Fruit fly (Drosophila melanogaster) whole organism, embryonic: Measurements from ENCODE around the gene SPH93.

ENCODE experiments used
- Aef1 ChIP-seq: fragments of 200-800 bp; sonication (Bioruptor generic); IDR thresholded peaks from 3 replicates; pipeline ENCODE4 v1.3.6; 2022; ENCODE audit warnings: missing biosample characterization, missing genetic modification characterization
- Asciz ChIP-seq: fragments of 200-800 bp; sonication (Bioruptor generic); optimal IDR thresholded peaks from 2 replicates; lab custom pipeline; 2017; ENCODE audit warnings: missing biosample characterization, mild to moderate bottlenecking, missing genetic modification characterization, missing genetic modification reagents
- B-H1 ChIP-seq: fragments of 200-800 bp; sonication (Bioruptor generic); IDR thresholded peaks from 3 replicates; pipeline ENCODE4 v1.3.6; 2022; ENCODE audit warnings: missing biosample characterization, missing genetic modification characterization
- Bdp1 ChIP-seq: fragments of 200-800 bp; sonication (Bioruptor generic); optimal IDR thresholded peaks from 3 replicates; lab custom pipeline; 2016; ENCODE audit warnings: missing biosample characterization, missing genetic modification characterization
- C15 ChIP-seq: fragments of 200-800 bp; sonication (Bioruptor generic); IDR thresholded peaks from 3 replicates; pipeline ENCODE4 v1.3.6; 2022; ENCODE audit warnings: missing biosample characterization, missing genetic modification characterization
- CG10321 ChIP-seq: fragments of 200-800 bp; sonication (Bioruptor generic); IDR thresholded peaks from 2 replicates; pipeline ENCODE4 v1.3.6; 2022; ENCODE audit warnings: missing biosample characterization, missing genetic modification characterization
- CG11696 ChIP-seq: fragments of 200-800 bp; sonication (Bioruptor generic); IDR thresholded peaks from 2 replicates; pipeline ENCODE4 v1.3.6; 2022; ENCODE audit warnings: missing biosample characterization, missing genetic modification characterization
- CG12104 ChIP-seq: fragments of 200-800 bp; sonication (Bioruptor generic); optimal IDR thresholded peaks from 3 replicates; lab custom pipeline; 2016; ENCODE audit warnings: missing biosample characterization, missing genetic modification characterization
- CG13424 ChIP-seq: fragments of 200-800 bp; sonication (Bioruptor generic); optimal IDR thresholded peaks from 2 replicates; lab custom pipeline; 2019; ENCODE audit warnings: missing biosample characterization, mild to moderate bottlenecking, missing genetic modification characterization, moderate library complexity
- CG14860 ChIP-seq: fragments of 200-800 bp; sonication (Bioruptor generic); IDR thresholded peaks from 3 replicates; pipeline ENCODE4 v1.3.6; 2022; ENCODE audit warnings: missing biosample characterization, missing genetic modification characterization; ENCODE audit not compliant: partially characterized antibody
- CG1529 ChIP-seq: fragments of 200-800 bp; sonication (Bioruptor generic); optimal IDR thresholded peaks from 3 replicates; lab custom pipeline; 2018; ENCODE audit warnings: missing biosample characterization, missing genetic modification characterization
- CG16779 ChIP-seq: fragments of 200-800 bp; sonication (Bioruptor generic); IDR thresholded peaks from 2 replicates; pipeline ENCODE4 v1.3.6; 2022; ENCODE audit warnings: missing biosample characterization, missing genetic modification characterization
- CG17359 ChIP-seq: fragments of 200-800 bp; sonication (Bioruptor generic); optimal IDR thresholded peaks from 3 replicates; lab custom pipeline; 2018; ENCODE audit warnings: missing biosample characterization, mild to moderate bottlenecking, missing genetic modification characterization, moderate library complexity
- CG30020 ChIP-seq: fragments of 200-800 bp; optimal IDR thresholded peaks from 2 replicates; lab custom pipeline; 2019; ENCODE audit warnings: missing biosample characterization, mild to moderate bottlenecking, missing genetic modification characterization, moderate library complexity
- CG31365 ChIP-seq: fragments of 200-800 bp; sonication (Bioruptor generic); optimal IDR thresholded peaks from 2 replicates; lab custom pipeline; 2018; ENCODE audit warnings: missing biosample characterization, mild to moderate bottlenecking, missing genetic modification characterization
- CG34224 ChIP-seq: fragments of 200-800 bp; sonication (Bioruptor generic); IDR thresholded peaks from 3 replicates; pipeline ENCODE4 v1.3.6; 2022; ENCODE audit warnings: missing biosample characterization, missing genetic modification characterization; ENCODE audit not compliant: partially characterized antibody
- CG6689 ChIP-seq: fragments of 200-800 bp; sonication (Bioruptor generic); IDR thresholded peaks from 2 replicates; pipeline ENCODE4 v1.3.6; 2022; ENCODE audit warnings: missing biosample characterization, missing genetic modification characterization
- CG6791 ChIP-seq: fragments of 200-800 bp; sonication (Bioruptor generic); IDR thresholded peaks from 3 replicates; pipeline ENCODE4 v1.3.6; 2022; ENCODE audit warnings: missing biosample characterization, missing genetic modification characterization; ENCODE audit not compliant: partially characterized antibody
- CG6813 ChIP-seq: fragments of 200-800 bp; sonication (Bioruptor generic); optimal IDR thresholded peaks from 2 replicates; lab custom pipeline; 2017; ENCODE audit warnings: missing biosample characterization, missing genetic modification characterization, mild to moderate bottlenecking, moderate library complexity, missing genetic modification reagents
- CG7928 ChIP-seq: fragments of 200-800 bp; sonication (Bioruptor generic); optimal IDR thresholded peaks from 2 replicates; lab custom pipeline; 2017; ENCODE audit warnings: missing biosample characterization, mild to moderate bottlenecking, missing genetic modification characterization
- CG8359 ChIP-seq: fragments of 200-800 bp; sonication (Bioruptor generic); optimal IDR thresholded peaks from 2 replicates; lab custom pipeline; 2017; ENCODE audit warnings: missing biosample characterization, mild to moderate bottlenecking, missing genetic modification characterization, borderline replicate concordance
- CG9797 ChIP-seq: fragments of 200-800 bp; sonication (Bioruptor generic); optimal IDR thresholded peaks from 3 replicates; lab custom pipeline; 2018; ENCODE audit warnings: missing biosample characterization, mild to moderate bottlenecking, missing genetic modification characterization
- CG9876 ChIP-seq: fragments of 200-800 bp; sonication (Bioruptor generic); optimal IDR thresholded peaks from 2 replicates; lab custom pipeline; 2016; ENCODE audit warnings: missing biosample characterization, missing genetic modification characterization
- CTCF ChIP-seq: fragments of 200-800 bp; sonication (Bioruptor generic); optimal IDR thresholded peaks from 2 replicates; lab custom pipeline; 2017; ENCODE audit warnings: missing biosample characterization, mild to moderate bottlenecking, missing genetic modification characterization, moderate library complexity
- D19B ChIP-seq: fragments of 200-800 bp; sonication (Bioruptor generic); optimal IDR thresholded peaks from 2 replicates; lab custom pipeline; 2017; ENCODE audit warnings: missing biosample characterization, mild to moderate bottlenecking, missing genetic modification characterization
- Fer2 ChIP-seq: fragments of 200-800 bp; sonication (Bioruptor generic); optimal IDR thresholded peaks from 2 replicates; lab custom pipeline; 2018; ENCODE audit warnings: missing biosample characterization, mild to moderate bottlenecking, missing genetic modification characterization, moderate library complexity
- HLHmδ ChIP-seq: fragments of 200-800 bp; sonication (Bioruptor generic); optimal IDR thresholded peaks from 2 replicates; lab custom pipeline; 2018; ENCODE audit warnings: missing biosample characterization, mild to moderate bottlenecking, missing genetic modification characterization, moderate library complexity
- Hand ChIP-seq: fragments of 200-800 bp; sonication (Bioruptor generic); optimal IDR thresholded peaks from 2 replicates; lab custom pipeline; 2017; ENCODE audit warnings: mild to moderate bottlenecking, missing biosample characterization, missing genetic modification reagents, missing genetic modification characterization
- Hmx ChIP-seq: fragments of 200-800 bp; sonication (Bioruptor generic); optimal IDR thresholded peaks from 2 replicates; lab custom pipeline; 2016; ENCODE audit warnings: missing biosample characterization, missing genetic modification characterization
- MTF-1 ChIP-seq: fragments of 200-800 bp; sonication (Bioruptor generic); optimal IDR thresholded peaks from 2 replicates; lab custom pipeline; 2018; ENCODE audit warnings: missing biosample characterization, mild to moderate bottlenecking, missing genetic modification characterization, borderline replicate concordance
- Mad ChIP-seq: fragments of 200-800 bp; sonication (Bioruptor generic); optimal IDR thresholded peaks from 2 replicates; lab custom pipeline; 2016; ENCODE audit warnings: missing biosample characterization, missing genetic modification characterization
- Max ChIP-seq: fragments of 200-800 bp; sonication (Bioruptor generic); optimal IDR thresholded peaks from 2 replicates; lab custom pipeline; 2016; ENCODE audit warnings: missing biosample characterization, mild to moderate bottlenecking, missing genetic modification characterization
- Nf-YC ChIP-seq: fragments of 200-800 bp; optimal IDR thresholded peaks from 3 replicates; lab custom pipeline; 2019; ENCODE audit warnings: missing biosample characterization, mild to moderate bottlenecking, missing genetic modification characterization, moderate library complexity
- Oli ChIP-seq: fragments of 200-800 bp; sonication (Bioruptor generic); optimal IDR thresholded peaks from 2 replicates; lab custom pipeline; 2018; ENCODE audit warnings: missing biosample characterization, mild to moderate bottlenecking, missing genetic modification characterization, moderate library complexity
- Sin3A ChIP-seq: fragments of >200 bp; optimal IDR thresholded peaks from 2 replicates; lab custom pipeline; 2018
- Xrp1 ChIP-seq: fragments of 200-800 bp; sonication (Bioruptor generic); IDR thresholded peaks from 2 replicates; pipeline ENCODE4 v1.3.6; 2022; ENCODE audit warnings: missing biosample characterization, missing genetic modification characterization
- YL-1 ChIP-seq: fragments of 200-800 bp; sonication (Bioruptor generic); optimal IDR thresholded peaks from 3 replicates; lab custom pipeline; 2017; ENCODE audit warnings: missing biosample characterization, mild to moderate bottlenecking, missing genetic modification characterization
- ac ChIP-seq: fragments of 200-800 bp; sonication (Bioruptor generic); optimal IDR thresholded peaks from 3 replicates; lab custom pipeline; 2017; ENCODE audit warnings: missing biosample characterization, mild to moderate bottlenecking, missing genetic modification characterization
- chm ChIP-seq: fragments of 200-800 bp; sonication (Bioruptor generic); IDR thresholded peaks from 2 replicates; pipeline ENCODE4 v1.3.6; 2022; ENCODE audit warnings: missing biosample characterization, missing genetic modification characterization
- danr ChIP-seq: fragments of 200-800 bp; sonication (Bioruptor generic); IDR thresholded peaks from 2 replicates; pipeline ENCODE4 v1.3.6; 2022; ENCODE audit warnings: missing biosample characterization, missing genetic modification characterization
- dpn ChIP-seq, 2 experiments: fragments of 200-800 bp; sonication (Bioruptor generic); optimal IDR thresholded peaks; 3 replicates each; lab custom pipeline; 2016; ENCODE audit warnings: missing biosample characterization in 2 of 2, missing genetic modification characterization in 2 of 2
- fd102C ChIP-seq: fragments of 200-800 bp; sonication (Bioruptor generic); optimal IDR thresholded peaks from 2 replicates; lab custom pipeline; 2018; ENCODE audit warnings: missing biosample characterization, mild to moderate bottlenecking, missing genetic modification characterization, moderate library complexity
- fd96Cb ChIP-seq: fragments of 200-800 bp; sonication (Bioruptor generic); optimal IDR thresholded peaks from 2 replicates; lab custom pipeline; 2018; ENCODE audit warnings: missing biosample characterization, mild to moderate bottlenecking, missing genetic modification characterization, moderate library complexity
- lilli ChIP-seq: fragments of 200-800 bp; sonication (Bioruptor generic); optimal IDR thresholded peaks from 3 replicates; lab custom pipeline; 2016; ENCODE audit warnings: missing biosample characterization, missing genetic modification characterization
- lmd ChIP-seq: fragments of 200-800 bp; sonication (Bioruptor generic); IDR thresholded peaks from 2 replicates; pipeline ENCODE4 v1.3.6; 2022; ENCODE audit warnings: missing biosample characterization, missing genetic modification characterization
- mam ChIP-seq: fragments of 200-800 bp; sonication (Bioruptor generic); optimal IDR thresholded peaks from 3 replicates; lab custom pipeline; 2016; ENCODE audit warnings: missing biosample characterization, missing genetic modification characterization
- pb ChIP-seq: fragments of 200-800 bp; sonication (Bioruptor generic); optimal IDR thresholded peaks from 3 replicates; lab custom pipeline; 2016; ENCODE audit warnings: missing biosample characterization, missing genetic modification characterization
- ranshi ChIP-seq: fragments of 200-800 bp; sonication (Bioruptor generic); IDR thresholded peaks from 2 replicates; pipeline ENCODE4 v1.3.6; 2022; ENCODE audit warnings: missing biosample characterization, missing genetic modification characterization
- rib ChIP-seq: fragments of 200-800 bp; sonication (Bioruptor generic); IDR thresholded peaks from 2 replicates; pipeline ENCODE4 v1.3.6; 2022; ENCODE audit warnings: missing biosample characterization, missing genetic modification characterization
- sd ChIP-seq: fragments of 200-800 bp; sonication (Bioruptor generic); optimal IDR thresholded peaks from 3 replicates; lab custom pipeline; 2018; ENCODE audit warnings: missing biosample characterization, mild to moderate bottlenecking, missing genetic modification characterization, moderate library complexity
- vfl ChIP-seq: fragments of 200-800 bp; sonication (Bioruptor generic); optimal IDR thresholded peaks from 2 replicates; lab custom pipeline; 2016; ENCODE audit warnings: missing biosample characterization, missing genetic modification characterization

Gene SPH93

DNA sequence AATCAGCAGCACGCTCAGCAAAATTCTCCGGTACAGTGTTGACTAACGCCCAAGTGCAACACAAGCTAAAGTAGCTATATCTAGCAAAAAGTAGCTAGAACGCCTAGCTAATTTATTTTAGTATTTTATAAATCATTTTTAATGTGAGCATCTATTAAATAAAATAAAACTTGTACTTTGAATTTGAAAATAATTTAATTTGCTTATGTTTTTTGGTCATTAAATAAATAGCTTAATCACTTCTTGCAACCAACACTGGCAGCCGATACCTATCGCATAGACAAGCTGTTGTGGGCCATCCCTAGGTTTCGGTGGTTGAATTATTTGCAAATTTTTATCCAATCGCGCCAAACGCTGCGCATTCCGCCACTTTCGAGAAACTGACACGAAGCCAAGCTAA is 45.4 kb downstream of the SPH93 start, which contains the start of the genes Polr2J and CG15141 (continued):
- peak; percentile 79; the same call in 1 of the 2 replicates for TF ChIP-seq danr (GFP tag; lab: Robert Waterston, UW)
- no peak for TF ChIP-seq HLHmδ (GFP tag; lab: Kevin White, UChicago)
- TF ChIP-seq CG13424 (tag; lab: Kevin White, UChicago), result peak; percentile 89
- 0 out of 2 replicates have a peak, but pooled peaks have one; percentile 35 for TF ChIP-seq CG10321 (GFP tag; lab: Robert Waterston, UW)
- peak; percentile 80 for TF ChIP-seq rib
- peak; percentile 88 for TF ChIP-seq Max (GFP tag; lab: Kevin White, UChicago)
- TF ChIP-seq fd102C (GFP tag; lab: Kevin White, UChicago), result peak; percentile 18
- peak; percentile 81 for TF ChIP-seq fd96Cb
- no peak for TF ChIP-seq CG11696
- TF ChIP-seq CG8359 (GFP tag; lab: Kevin White, UChicago), result peak; percentile 57
- peak; percentile 71 for TF ChIP-seq D19B (GFP tag; lab: Kevin White, UChicago)
- peak; percentile 83 for TF ChIP-seq CG30020 (tag; lab: Kevin White, UChicago)
- TF ChIP-seq CG14860 (GFP tag; lab: Robert Waterston, UW), result peak; percentile 75
- no peak for TF ChIP-seq CTCF (GFP tag; lab: Kevin White, UChicago)
- peak; percentile 24 for TF ChIP-seq Hmx (GFP tag; lab: Kevin White, UChicago)
- peak; percentile 84 for TF ChIP-seq lmd (GFP tag; lab: Robert Waterston, UW)
- TF ChIP-seq mam (GFP tag; lab: Kevin White, UChicago), result peak; percentile 80
- peak; percentile 88 for TF ChIP-seq Xrp1 (GFP tag; lab: Robert Waterston, UW)
- peak; percentile 89 for TF ChIP-seq Mad (GFP tag; lab: Kevin White, UChicago)
- peak; percentile 41 for TF ChIP-seq CG9876 (GFP tag; lab: Kevin White, UChicago)
- no peak for TF ChIP-seq ac
- TF ChIP-seq C15 (GFP tag; lab: Robert Waterston, UW), result peak; percentile 81; the same call in 2 of the 3 replicates
- TF ChIP-seq lilli (GFP tag; lab: Kevin White, UChicago), result peak; percentile 93
- peak; percentile 66 for TF ChIP-seq vfl (GFP tag; lab: Kevin White, UChicago)
- peak; percentile 68 for TF ChIP-seq CG7928
- TF ChIP-seq CG12104 (GFP tag; lab: Kevin White, UChicago), result peak; percentile 56
- TF ChIP-seq Aef1, result peak; percentile 91
- TF ChIP-seq sd (tag; lab: Kevin White, UChicago), result no peak
- TF ChIP-seq CG17359 (tag; lab: Kevin White, UChicago), result peak; percentile 75
- peak; percentile 27; the same call in 1 of the 2 replicates for TF ChIP-seq CG16779 (GFP tag; lab: Robert Waterston, UW)
- TF ChIP-seq CG34224, result peak; percentile 83
- peak; percentile 86 for TF ChIP-seq ranshi (GFP tag; lab: Robert Waterston, UW)
- no peak for TF ChIP-seq CG6813 (GFP tag; lab: Kevin White, UChicago)
- TF ChIP-seq Bdp1 (GFP tag; lab: Kevin White, UChicago), result peak; percentile 76
- TF ChIP-seq chm (GFP tag; lab: Robert Waterston, UW), result peak; percentile 70
- peak; percentile 94 for TF ChIP-seq Sin3A (lab: Kevin White, UChicago)
- TF ChIP-seq CG9797 (GFP tag; lab: Kevin White, UChicago), result peak; percentile 60
- TF ChIP-seq CG31365, result no peak
- TF ChIP-seq Oli, result peak; percentile 80
- TF ChIP-seq MTF-1 (GFP tag; lab: Kevin White, UChicago), result no peak
- TF ChIP-seq Fer2, result peak; percentile 66
- TF ChIP-seq CG6689 (GFP tag; lab: Robert Waterston, UW), result peak; percentile 86
- peak; percentile 92 for TF ChIP-seq Nf-YC (tag; lab: Kevin White, UChicago)
- TF ChIP-seq B-H1 (GFP tag; lab: Robert Waterston, UW), result peak; percentile 72; the same call in 2 of the 3 replicates
- peak; percentile 44 for TF ChIP-seq Asciz (GFP tag; lab: Kevin White, UChicago)
- peak; percentile 11 for TF ChIP-seq pb (GFP tag; lab: Kevin White, UChicago)
- peak; percentile 85 for TF ChIP-seq YL-1 (GFP tag; lab: Kevin White, UChicago)
- no peak for TF ChIP-seq Hand (GFP tag; lab: Kevin White, UChicago)
- TF ChIP-seq dpn (GFP tag; optimal IDR thresholded peaks at IDR 0.05; lab: Kevin White, UChicago), result peak; percentile 69 to 86
- TF ChIP-seq CG1529 (GFP tag; lab: Kevin White, UChicago), result peak; percentile 63
- TF ChIP-seq CG6791 (GFP tag; lab: Robert Waterston, UW), result peak; percentile 73
